Worm (Caenorhabditis elegans): ENCODE data around the gene B0303.11.

- TF ChIP-seq nhr-237 (tag; optimal IDR thresholded peaks at IDR 0.05) (no peak), sptf-1 (tag; optimal IDR thresholded peaks at IDR 0.05) (no peak), drap-1 (GFP tag; optimal IDR thresholded peaks at IDR 0.05) (no peak), ztf-11 (tag; optimal IDR thresholded peaks at IDR 0.05) (no peak), elt-3 (tag; optimal IDR thresholded peaks at IDR 0.05) (no peak), bed-3 (GFP tag; optimal IDR thresholded peaks at IDR 0.05) (no peak)
Observed at ce11 chrIII:8697268-8697907, 12.8 kb downstream of the B0303.11 start.
